Worm (Caenorhabditis elegans) whole organism, early embryonic: Measurements from ENCODE around the gene srh-45.

ENCODE experiments used
- B0310.2 ChIP-seq: sonication (generic microtip); optimal IDR thresholded peaks from 2 replicates; lab custom pipeline; 2016; ENCODE audit warnings: mild to moderate bottlenecking, missing genetic modification characterization, missing compliant biosample characterization
- F13C5.2 ChIP-seq: sonication (generic microtip); optimal IDR thresholded peaks from 2 replicates; lab custom pipeline; 2017; ENCODE audit warnings: mild to moderate bottlenecking, missing genetic modification characterization, inconsistent platforms, missing compliant biosample characterization
- aly-1 ChIP-seq: sonication (generic microtip); optimal IDR thresholded peaks from 2 replicates; lab custom pipeline; 2016; ENCODE audit warnings: missing genetic modification characterization, missing compliant biosample characterization
- ama-1 ChIP-seq: fragments of 150-350 bp; optimal IDR thresholded peaks from 2 replicates; lab custom pipeline; 2014
- ceh-13 ChIP-seq: fragments of 200-800 bp; sonication (Bioruptor generic); optimal IDR thresholded peaks from 2 replicates; lab custom pipeline; 2018; ENCODE audit warnings: mild to moderate bottlenecking, missing genetic modification characterization, missing compliant biosample characterization
- ceh-36 ChIP-seq: sonication (generic microtip); optimal IDR thresholded peaks from 2 replicates; lab custom pipeline; 2016; ENCODE audit warnings: missing genetic modification characterization, inconsistent platforms, missing compliant biosample characterization
- ets-7 ChIP-seq: sonication (generic microtip); optimal IDR thresholded peaks from 2 replicates; lab custom pipeline; 2016; ENCODE audit warnings: missing genotype, missing genetic modification characterization, missing compliant biosample characterization
- flt-1 ChIP-seq: fragments of 200-800 bp; sonication (Bioruptor generic); IDR thresholded peaks from 2 replicates; pipeline ENCODE4 v1.3.6; 2022; ENCODE audit warnings: missing genetic modification characterization, missing compliant biosample characterization
- hmbx-1 ChIP-seq: sonication (generic microtip); optimal IDR thresholded peaks from 2 replicates; lab custom pipeline; 2016; ENCODE audit warnings: mild to moderate bottlenecking, missing genetic modification characterization, missing compliant biosample characterization
- hmg-4 ChIP-seq: fragments of 200-800 bp; sonication (Bioruptor generic); optimal IDR thresholded peaks from 2 replicates; lab custom pipeline; 2018; ENCODE audit warnings: mild to moderate bottlenecking, missing genetic modification characterization, missing compliant biosample characterization
- hnd-1 ChIP-seq: sonication (generic microtip); optimal IDR thresholded peaks from 2 replicates; lab custom pipeline; 2016; ENCODE audit warnings: missing genetic modification characterization, missing compliant biosample characterization
- pes-1 ChIP-seq: fragments of 200-800 bp; sonication (Bioruptor generic); IDR thresholded peaks from 2 replicates; pipeline ENCODE4 v1.3.6; 2022; ENCODE audit warnings: missing genetic modification reagents, missing genetic modification characterization, missing compliant biosample characterization
- scrt-1 ChIP-seq: fragments of 200-800 bp; sonication (Bioruptor generic); IDR thresholded peaks from 2 replicates; pipeline ENCODE4 v1.3.6; 2022; ENCODE audit warnings: missing genetic modification characterization, missing compliant biosample characterization
- sea-1 ChIP-seq: fragments of 200-800 bp; sonication (Bioruptor generic); conservative IDR thresholded peaks from 2 replicates; pipeline ENCODE4 v1.3.6; 2022; ENCODE audit warnings: missing genetic modification characterization, missing compliant biosample characterization
- tbx-11 ChIP-seq: fragments of 200-800 bp; sonication (Bioruptor generic); IDR thresholded peaks from 2 replicates; pipeline ENCODE4 v1.3.6; 2022; ENCODE audit warnings: missing genetic modification characterization, missing compliant biosample characterization
- tbx-37 ChIP-seq: fragments of 200-800 bp; sonication (Bioruptor generic); conservative IDR thresholded peaks from 2 replicates; pipeline ENCODE4 v1.3.6; 2022; ENCODE audit warnings: missing genetic modification reagents, missing genetic modification characterization, missing compliant biosample characterization
- tra-4 ChIP-seq: sonication (generic microtip); optimal IDR thresholded peaks from 2 replicates; lab custom pipeline; 2017; ENCODE audit warnings: missing genetic modification characterization, missing compliant biosample characterization

srh-45 gene

ce11 chrV:11323720-11324119 lies 18.9 kb upstream of the srh-45 start, which contains the start of gene str-141:
Gene str-141, minus strand, starts transcription at chrV:11323820.
- TF ChIP-seq tbx-11 (GFP tag; lab: Robert Waterston, UW) (no peak), B0310.2 (no peak), scrt-1 (no peak), ceh-13 (no peak), ceh-36 (tag; lab: Kevin White, UChicago) (no peak), hmg-4 (GFP tag; lab: Kevin White, UChicago) (no peak), aly-1 (no peak), flt-1 (GFP tag; lab: Robert Waterston, UW) (no peak), ama-1 (lab: Kevin White, UChicago) (no peak), tra-4 (no peak), pes-1 (GFP tag; lab: Robert Waterston, UW) (no peak), hnd-1 (tag; lab: Kevin White, UChicago) (no peak), tbx-37 (GFP tag; lab: Robert Waterston, UW) (no peak), sea-1 (no peak), hmbx-1 (tag; lab: Kevin White, UChicago) (no peak), ets-7 (tag; lab: Kevin White, UChicago) (no peak), F13C5.2 (no peak)

- TF ChIP-seq hnd-1 (tag; lab: Kevin White, UChicago) (no peak), hmg-4 (GFP tag; lab: Kevin White, UChicago) (no peak), ceh-13 (no peak), pes-1 (GFP tag; lab: Robert Waterston, UW) (no peak), sea-1 (no peak), aly-1 (no peak), B0310.2 (no peak), tra-4 (no peak)
Measured at ce11 chrV:11321719-11322118, 16.9 kb upstream of the srh-45 start, which contains the start of gene F47G9.4. Gene F47G9.4, minus strand, starts transcription at chrV:11321816.

- no peak for TF ChIP-seq B0310.2
Measured at ce11 chrV:11320860-11321259, 16.1 kb upstream of the srh-45 start.

- no peak for TF ChIP-seq ceh-36 (tag; lab: Kevin White, UChicago)
- no peak for TF ChIP-seq pes-1 (GFP tag; lab: Robert Waterston, UW)
- TF ChIP-seq hmbx-1 (tag; lab: Kevin White, UChicago) = no peak
- TF ChIP-seq tbx-11 (GFP tag; lab: Robert Waterston, UW) = no peak
- TF ChIP-seq sea-1 = no peak
- no peak for TF ChIP-seq hnd-1 (tag; lab: Kevin White, UChicago)
- TF ChIP-seq B0310.2 = no peak
- no peak for TF ChIP-seq tbx-37 (GFP tag; lab: Robert Waterston, UW)
- TF ChIP-seq aly-1 = no peak
- TF ChIP-seq ama-1 (lab: Kevin White, UChicago) = no peak
- TF ChIP-seq ets-7 (tag; lab: Kevin White, UChicago) = no peak
- no peak for TF ChIP-seq F13C5.2
- no peak for TF ChIP-seq ceh-13
- no peak for TF ChIP-seq tra-4
- no peak for TF ChIP-seq hmg-4 (GFP tag; lab: Kevin White, UChicago)
- TF ChIP-seq flt-1 (GFP tag; lab: Robert Waterston, UW) = no peak
- no peak for TF ChIP-seq scrt-1
Measured at ce11 chrV:11316801-11317200, 12.0 kb upstream of the srh-45 start, which contains the start of gene cutl-18. Gene cutl-18, minus strand, starts transcription at chrV:11316901.

ce11 chrV:11314025-11314880 lies 9.5 kb upstream of the srh-45 start:
- TF ChIP-seq hnd-1 (tag; lab: Kevin White, UChicago) = peak; percentile 96
- peak; percentile 100 for TF ChIP-seq tbx-37 (GFP tag; lab: Robert Waterston, UW)
- TF ChIP-seq ceh-13 = peak; percentile 99
- TF ChIP-seq hmbx-1 (tag; lab: Kevin White, UChicago) = peak; percentile 95
- TF ChIP-seq tbx-11 (GFP tag; lab: Robert Waterston, UW) = peak; percentile 100
- peak; percentile 99 for TF ChIP-seq B0310.2
- peak; percentile 100 for TF ChIP-seq scrt-1
- peak; percentile 98 for TF ChIP-seq ets-7 (tag; lab: Kevin White, UChicago)
- peak; percentile 99 for TF ChIP-seq pes-1 (GFP tag; lab: Robert Waterston, UW)
- peak; percentile 100 for TF ChIP-seq flt-1 (GFP tag; lab: Robert Waterston, UW)
- peak; percentile 98 for TF ChIP-seq tra-4
- peak; percentile 98 for TF ChIP-seq ceh-36 (tag; lab: Kevin White, UChicago)
- peak; percentile 99 for TF ChIP-seq F13C5.2
- TF ChIP-seq aly-1 = peak; percentile 100
- TF ChIP-seq sea-1 = peak; percentile 100
- peak; percentile 100 for TF ChIP-seq hmg-4 (GFP tag; lab: Kevin White, UChicago)
- TF ChIP-seq ama-1 (lab: Kevin White, UChicago) = no peak

- no peak for TF ChIP-seq sea-1
- no peak for TF ChIP-seq hmbx-1 (tag; lab: Kevin White, UChicago)
- no peak for TF ChIP-seq flt-1 (GFP tag; lab: Robert Waterston, UW)
- TF ChIP-seq tbx-37 (GFP tag; lab: Robert Waterston, UW) = no peak
- TF ChIP-seq ceh-13 = no peak
- no peak for TF ChIP-seq hnd-1 (tag; lab: Kevin White, UChicago)
- TF ChIP-seq tra-4 = no peak
- TF ChIP-seq aly-1 = no peak
- TF ChIP-seq F13C5.2 = no peak
- TF ChIP-seq tbx-11 (GFP tag; lab: Robert Waterston, UW) = no peak
- TF ChIP-seq hmg-4 (GFP tag; lab: Kevin White, UChicago) = no peak
- no peak for TF ChIP-seq ama-1 (lab: Kevin White, UChicago)
Measured at ce11 chrV:11312904-11313303, 8.1 kb upstream of the srh-45 start.

- TF ChIP-seq flt-1 (GFP tag; lab: Robert Waterston, UW) = no peak
Measured at ce11 chrV:11311013-11311472, 6.3 kb upstream of the srh-45 start, which contains the start of gene T03F7.7. Gene T03F7.7, plus strand, starts transcription at chrV:11311422.
